Fruit fly (Drosophila melanogaster) whole organism, pupa: ENCODE data around the gene bap.

ENCODE experiments used
- CG10348 ChIP-seq: fragments of 200-800 bp; sonication (Bioruptor generic); IDR thresholded peaks from 2 replicates; pipeline ENCODE4 v1.3.6; 2022; ENCODE audit warnings: missing biosample characterization, missing genetic modification characterization
- CG17806 ChIP-seq: fragments of 200-800 bp; sonication (Bioruptor generic); optimal IDR thresholded peaks from 2 replicates; lab custom pipeline; 2018; ENCODE audit warnings: missing biosample characterization, mild to moderate bottlenecking, missing genetic modification characterization, moderate library complexity
- CG32121 ChIP-seq: fragments of 200-800 bp; sonication (Bioruptor generic); IDR thresholded peaks from 2 replicates; pipeline ENCODE4 v1.3.6; 2022; ENCODE audit warnings: missing biosample characterization, missing genetic modification characterization
- CG34367 ChIP-seq: fragments of 200-800 bp; sonication (Bioruptor generic); optimal IDR thresholded peaks from 2 replicates; lab custom pipeline; 2018; ENCODE audit warnings: missing biosample characterization, mild to moderate bottlenecking, missing genetic modification characterization
- EcR ChIP-seq: fragments of 200-800 bp; sonication (Bioruptor generic); optimal IDR thresholded peaks from 3 replicates; lab custom pipeline; 2019; ENCODE audit warnings: missing biosample characterization, missing genetic modification characterization, mild to moderate bottlenecking, moderate library complexity, missing genetic modification reagents
- rn ChIP-seq: fragments of 200-800 bp; sonication (Bioruptor generic); IDR thresholded peaks from 2 replicates; pipeline ENCODE4 v1.3.6; 2022; ENCODE audit warnings: missing biosample characterization, missing genetic modification characterization

DNA sequence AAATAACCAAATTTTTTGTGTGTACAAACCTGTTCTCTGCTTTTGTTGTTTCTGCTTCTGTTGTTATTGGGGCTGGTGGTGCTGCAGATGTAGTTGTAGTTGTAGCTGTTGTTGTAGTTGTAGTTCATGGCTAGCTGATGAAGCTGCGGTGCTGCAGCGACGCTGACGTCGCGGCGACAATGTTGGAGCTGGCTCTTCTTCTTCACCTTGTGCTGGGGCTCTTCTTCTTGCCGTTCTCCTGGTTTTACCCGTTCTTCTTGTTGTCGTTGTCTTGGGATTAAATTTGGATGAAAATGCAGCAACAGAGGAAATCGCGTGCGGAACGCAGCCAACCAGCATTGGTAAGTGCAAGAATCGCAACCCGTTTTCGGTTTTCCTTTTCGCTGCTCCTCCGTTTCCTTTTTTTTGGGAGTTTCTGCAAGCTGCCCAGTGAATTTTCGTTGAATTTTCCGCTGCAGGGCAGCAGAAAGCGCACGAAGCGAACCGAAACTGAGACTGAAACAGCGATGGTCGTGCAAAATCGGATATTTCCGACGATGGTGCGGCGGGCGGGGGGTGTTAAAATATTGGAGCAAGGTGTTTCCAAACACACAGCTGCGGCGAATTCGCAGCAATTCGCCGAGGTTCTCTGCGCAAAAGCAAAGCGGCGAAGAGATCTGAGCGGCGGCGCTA, 40.2 kb upstream of the bap start:
- TF ChIP-seq CG17806 (tag; lab: Kevin White, UChicago) (no peak), rn (no peak), EcR (GFP tag; lab: Kevin White, UChicago) (peak; percentile 37), CG10348 (GFP tag; lab: Robert Waterston, UW) (no peak), CG34367 (tag; lab: Kevin White, UChicago) (no peak), CG32121 (no peak)
